Fruit fly (Drosophila melanogaster) S2 (cell line): ENCODE results near the gene Pxd.
A peak's percentile ranks its signal among the peaks of the same experiment; 100 is the strongest.

Source experiments
- CG8478 ChIP-seq: fragments of >200 bp; optimal IDR thresholded peaks from 2 replicates; lab custom pipeline; 2018
- CTCF ChIP-seq, 2 experiments: fragments of >200 bp; optimal IDR thresholded peaks; 2 replicates each; lab custom pipeline; 2018

The Pxd gene

dm6 chr3R:17028393-17028792 is 14.0 kb downstream of the Pxd start, which contains the start of gene CG5225:
Gene CG5225 (plus strand): TSS chr3R:17028693.
- no peak for TF ChIP-seq CG8478 (lab: Kevin White, UChicago)
- TF ChIP-seq CTCF (optimal IDR thresholded peaks at IDR 0.05; lab: Kevin White, UChicago) = no peak

DNA sequence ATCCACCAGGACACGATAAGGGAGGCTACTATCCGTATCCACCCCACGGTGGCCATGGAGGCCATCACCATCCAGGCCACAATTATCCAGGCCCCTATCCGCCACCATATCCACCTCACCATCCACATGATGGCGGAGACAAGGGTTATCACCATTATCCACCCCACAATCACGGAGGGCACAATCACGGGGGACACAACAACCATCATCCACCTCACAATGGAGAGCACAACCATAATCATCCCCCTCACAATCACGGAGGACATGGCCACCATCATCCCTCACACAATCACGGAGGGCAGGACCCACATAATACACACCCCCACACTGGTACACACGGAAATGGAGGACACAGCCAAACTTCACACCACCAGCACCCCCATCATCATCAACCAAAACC is 15.4 kb downstream of the Pxd start:
- TF ChIP-seq CTCF (optimal IDR thresholded peaks at IDR 0.05; lab: Kevin White, UChicago) = no peak
- TF ChIP-seq CG8478 (lab: Kevin White, UChicago) = no peak

- TF ChIP-seq CG8478 (lab: Kevin White, UChicago) = no peak
- no peak for TF ChIP-seq CTCF (optimal IDR thresholded peaks at IDR 0.05; lab: Kevin White, UChicago)
Observed at dm6 chr3R:17031502-17031901, 17.1 kb downstream of the Pxd start, which contains the start of gene CG31268. Gene CG31268 (plus strand): TSS chr3R:17031802.

- TF ChIP-seq CG8478 (lab: Kevin White, UChicago) (no peak), CTCF (optimal IDR thresholded peaks at IDR 0.05; lab: Kevin White, UChicago) (no peak)
Observed at dm6 chr3R:17035945-17036344, 21.6 kb downstream of the Pxd start, which contains the start of gene CG4009. Gene CG4009 (minus strand): TSS chr3R:17036045.

dm6 chr3R:17039993-17040807 is 25.8 kb downstream of the Pxd start, which contains the start of the genes CG18213 and Trm7-32:
Gene CG18213 (minus strand): TSS chr3R:17040203.
Gene Trm7-32 (plus strand): TSS chr3R:17040682.
- TF ChIP-seq CG8478 (lab: Kevin White, UChicago) (no peak), CTCF (optimal IDR thresholded peaks at IDR 0.05; lab: Kevin White, UChicago) (peak in 1 of 2 experiments; percentile 17)

dm6 chr3R:17042838-17043569 is 28.6 kb downstream of the Pxd start, which contains the start of the genes bdwf and Patr-1:
Gene bdwf (minus strand): TSS chr3R:17043136.
Gene Patr-1 (plus strand): TSS chr3R:17043564.
- no peak for TF ChIP-seq CTCF (optimal IDR thresholded peaks at IDR 0.05; lab: Kevin White, UChicago)
- TF ChIP-seq CG8478 (lab: Kevin White, UChicago) = no peak

DNA sequence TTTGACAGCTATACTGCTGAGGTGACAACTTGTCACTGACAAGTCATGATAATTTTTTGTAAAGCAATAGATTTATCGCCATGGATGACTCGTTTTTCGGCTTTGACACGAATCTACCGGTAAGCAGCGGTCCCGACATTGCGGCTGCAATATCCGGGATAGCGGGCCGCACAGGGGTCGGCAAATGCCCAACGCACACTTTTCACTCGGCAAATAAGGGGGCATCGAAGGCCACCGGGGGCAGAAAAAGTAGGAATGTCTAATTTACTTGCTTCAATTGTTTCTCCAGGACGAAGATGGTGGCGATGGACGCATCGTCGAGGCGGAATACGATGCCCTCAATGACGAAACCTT is 29.2 kb downstream of the Pxd start:
- no peak for TF ChIP-seq CTCF (optimal IDR thresholded peaks at IDR 0.05; lab: Kevin White, UChicago)
- TF ChIP-seq CG8478 (lab: Kevin White, UChicago) = no peak

dm6 chr3R:17048867-17049266 is 34.5 kb downstream of the Pxd start:
- TF ChIP-seq CG8478 (lab: Kevin White, UChicago) = no peak
- no peak for TF ChIP-seq CTCF (optimal IDR thresholded peaks at IDR 0.05; lab: Kevin White, UChicago)

DNA sequence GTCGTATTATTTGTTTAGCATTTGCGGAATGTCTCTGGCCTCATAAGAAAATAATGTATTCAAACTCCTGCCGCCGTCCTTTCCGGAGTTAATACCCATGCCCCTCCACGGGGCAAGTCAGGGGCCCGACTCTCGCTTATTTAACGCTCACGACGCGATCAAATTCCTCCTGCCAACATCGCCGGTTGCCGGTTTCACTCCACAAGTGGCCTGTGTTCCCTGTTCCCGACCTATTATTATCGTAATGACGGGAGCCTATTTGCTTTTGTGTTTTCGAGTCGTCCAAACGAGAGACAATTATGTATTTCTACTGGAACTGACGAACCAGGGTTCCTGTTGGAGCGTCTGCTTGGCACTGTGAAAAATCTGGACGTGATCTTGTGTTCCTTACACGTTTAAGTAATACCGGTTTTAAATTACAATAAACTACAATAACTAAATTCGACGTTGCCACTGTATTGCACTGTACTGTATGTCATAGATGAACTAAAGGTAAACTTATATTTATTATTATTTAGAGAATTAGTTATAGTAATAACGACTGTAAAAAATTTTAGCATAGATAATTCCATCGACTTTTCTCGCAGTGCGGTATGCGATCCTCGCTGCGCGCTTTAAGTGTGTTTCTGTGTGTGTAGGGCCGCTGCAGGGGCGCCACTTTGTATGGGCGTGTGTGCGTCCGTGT is 38.2 kb downstream of the Pxd start:
- TF ChIP-seq CTCF (optimal IDR thresholded peaks at IDR 0.05; lab: Kevin White, UChicago) = no peak
- no peak for TF ChIP-seq CG8478 (lab: Kevin White, UChicago)

- TF ChIP-seq CTCF (optimal IDR thresholded peaks at IDR 0.05; lab: Kevin White, UChicago) = no peak
- no peak for TF ChIP-seq CG8478 (lab: Kevin White, UChicago)
Observed at dm6 chr3R:17053415-17054177, 39.2 kb downstream of the Pxd start, which contains the start of gene Dad. Gene Dad (plus strand): TSS chr3R:17054007.

DNA sequence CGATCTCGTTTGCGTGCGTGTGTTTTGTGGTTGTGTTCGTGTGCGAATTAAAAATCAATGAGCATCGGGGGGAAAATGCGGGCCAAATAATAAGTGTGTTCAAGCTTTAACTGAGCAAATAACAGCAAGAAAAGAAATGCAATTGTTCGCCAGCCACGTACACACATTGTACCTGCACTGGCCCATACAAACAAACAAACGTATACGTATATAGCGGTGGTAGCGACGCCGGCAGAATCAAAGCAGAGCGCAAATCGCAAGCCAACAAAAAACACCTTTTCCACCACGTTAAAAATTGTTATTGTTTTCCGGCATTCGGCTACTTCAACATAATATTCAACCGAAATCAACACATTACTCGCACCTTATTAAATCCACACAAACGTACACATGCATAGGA is 40.2 kb downstream of the Pxd start:
- no peak for TF ChIP-seq CTCF (optimal IDR thresholded peaks at IDR 0.05; lab: Kevin White, UChicago)
- no peak for TF ChIP-seq CG8478 (lab: Kevin White, UChicago)

dm6 chr3R:17056183-17056904 is 42.0 kb downstream of the Pxd start:
- TF ChIP-seq CG8478 (lab: Kevin White, UChicago) (no peak), CTCF (optimal IDR thresholded peaks at IDR 0.05; lab: Kevin White, UChicago) (peak; percentile 20 to 32)

dm6 chr3R:17056905-17057251 is 42.5 kb downstream of the Pxd start:
- no peak for TF ChIP-seq CTCF (optimal IDR thresholded peaks at IDR 0.05; lab: Kevin White, UChicago)
- TF ChIP-seq CG8478 (lab: Kevin White, UChicago) = no peak
